Worm (Caenorhabditis elegans) whole organism, L1 larva: ENCODE measurements around the gene Y44A6D.3.

Experiments used
- C04F5.9 ChIP-seq: sonication (generic microtip); optimal IDR thresholded peaks from 2 replicates; lab custom pipeline; 2016; ENCODE audit warnings: missing genetic modification characterization, missing compliant biosample characterization
- C16A3.4 ChIP-seq: fragments of 150-350 bp; optimal IDR thresholded peaks from 2 replicates; lab custom pipeline; 2014; ENCODE audit warnings: missing biosample characterization, missing genetic modification characterization
- C34B4.2 ChIP-seq: sonication (generic microtip); optimal IDR thresholded peaks from 2 replicates; lab custom pipeline; 2017; ENCODE audit warnings: mild to moderate bottlenecking, missing genetic modification characterization, missing compliant biosample characterization
- F16B12.6 ChIP-seq: fragments of 150-350 bp; optimal IDR thresholded peaks from 2 replicates; lab custom pipeline; 2014; ENCODE audit warnings: missing biosample characterization, missing genetic modification characterization
- Y116A8C.19 ChIP-seq: sonication (generic microtip); optimal IDR thresholded peaks from 2 replicates; lab custom pipeline; 2016; ENCODE audit warnings: missing compliant biosample characterization, missing genetic modification characterization, borderline replicate concordance
- aha-1 ChIP-seq: fragments of 150-350 bp; optimal IDR thresholded peaks from 2 replicates; lab custom pipeline; 2014; ENCODE audit warnings: missing biosample characterization, missing genetic modification characterization
- alr-1 ChIP-seq: fragments of 200-800 bp; sonication (Bioruptor generic); optimal IDR thresholded peaks from 2 replicates; lab custom pipeline; 2018; ENCODE audit warnings: borderline replicate concordance, mild to moderate bottlenecking, missing genetic modification characterization, missing compliant biosample characterization
- aly-2 ChIP-seq: fragments of 150-350 bp; optimal IDR thresholded peaks from 2 replicates; lab custom pipeline; 2014; ENCODE audit warnings: missing biosample characterization, missing genetic modification characterization
- ama-1 ChIP-seq: fragments of 150-350 bp; optimal IDR thresholded peaks from 2 replicates; lab custom pipeline; 2014
- blmp-1 ChIP-seq: fragments of 150-350 bp; optimal IDR thresholded peaks from 2 replicates; lab custom pipeline; 2014; ENCODE audit warnings: missing biosample characterization, missing genetic modification characterization
- ceh-63 ChIP-seq: fragments of 200-800 bp; sonication (Bioruptor generic); optimal IDR thresholded peaks from 2 replicates; lab custom pipeline; 2018; ENCODE audit warnings: mild to moderate bottlenecking, missing genetic modification characterization, missing compliant biosample characterization
- ces-1 ChIP-seq: fragments of 150-350 bp; optimal IDR thresholded peaks from 2 replicates; lab custom pipeline; 2014; ENCODE audit warnings: missing biosample characterization, missing genetic modification reagents, missing genetic modification characterization
- dsc-1 ChIP-seq: sonication (generic microtip); optimal IDR thresholded peaks from 2 replicates; lab custom pipeline; 2016; ENCODE audit warnings: mild to moderate bottlenecking, missing genetic modification characterization, missing compliant biosample characterization
- efl-1 ChIP-seq, 4 experiments: fragments of 150-350 bp; optimal IDR thresholded peaks in 3 of 4; peaks in 1 of 4; 1 replicate in 1 of 4; 2 replicates in 3 of 4; lab custom pipeline; 2014; ENCODE audit warnings: missing biosample characterization in 2 of 4, missing genetic modification characterization in 2 of 4, missing genetic modification reagents in 2 of 4
- efl-3 ChIP-seq: fragments of 200-800 bp; sonication (Bioruptor generic); optimal IDR thresholded peaks from 2 replicates; lab custom pipeline; 2018; ENCODE audit warnings: mild to moderate bottlenecking, missing genetic modification characterization, missing compliant biosample characterization
- egl-13 ChIP-seq: sonication (generic microtip); optimal IDR thresholded peaks from 2 replicates; lab custom pipeline; 2016; ENCODE audit warnings: missing genotype, missing genetic modification reagents, missing genetic modification characterization, missing compliant biosample characterization
- egl-27 ChIP-seq, 2 experiments: fragments of 150-350 bp in 1 of 2; sonication (generic microtip); optimal IDR thresholded peaks; 3 replicates each; lab custom pipeline; 2017 to 2018; ENCODE audit warnings: missing biosample characterization in 2 of 2, missing genetic modification characterization in 2 of 2, missing genetic modification reagents in 2 of 2
- elt-3 ChIP-seq, 6 experiments: fragments of 150-350 bp in 1 of 6; sonication (generic microtip); optimal IDR thresholded peaks; 2 replicates each; lab custom pipeline; 2017 to 2018; ENCODE audit warnings: missing biosample characterization in 6 of 6, missing genetic modification characterization in 6 of 6, inconsistent platforms in 1 of 6
- ets-5 ChIP-seq: fragments of 200-800 bp; sonication (Bioruptor generic); IDR thresholded peaks from 2 replicates; pipeline ENCODE4 v1.3.6; 2022; ENCODE audit warnings: missing genetic modification characterization, missing compliant biosample characterization
- fkh-10 ChIP-seq: sonication (generic microtip); optimal IDR thresholded peaks from 2 replicates; lab custom pipeline; 2017; ENCODE audit warnings: missing biosample characterization, missing genetic modification reagents, missing genetic modification characterization
- fkh-4 ChIP-seq: sonication (generic microtip); optimal IDR thresholded peaks from 2 replicates; lab custom pipeline; 2016; ENCODE audit warnings: missing compliant biosample characterization, missing genetic modification characterization, borderline replicate concordance
- fos-1 ChIP-seq: fragments of 150-350 bp; optimal IDR thresholded peaks from 2 replicates; lab custom pipeline; 2014; ENCODE audit warnings: missing biosample characterization, missing genetic modification characterization
- hlh-17 ChIP-seq: fragments of 200-800 bp; sonication (Bioruptor generic); optimal IDR thresholded peaks from 2 replicates; lab custom pipeline; 2018; ENCODE audit warnings: missing genetic modification characterization, mild to moderate bottlenecking, missing compliant biosample characterization, moderate library complexity, borderline replicate concordance
- hlh-4 ChIP-seq: sonication (generic microtip); optimal IDR thresholded peaks from 2 replicates; lab custom pipeline; 2016; ENCODE audit warnings: mild to moderate bottlenecking, missing genetic modification characterization, missing compliant biosample characterization
- hpl-2 ChIP-seq: fragments of 150-350 bp; optimal IDR thresholded peaks from 2 replicates; lab custom pipeline; 2014; ENCODE audit warnings: missing biosample characterization, missing genetic modification reagents, missing genetic modification characterization
- lin-13 ChIP-seq: fragments of 150-350 bp; optimal IDR thresholded peaks from 2 replicates; lab custom pipeline; 2014; ENCODE audit warnings: missing biosample characterization, missing genetic modification reagents, missing genetic modification characterization
- lin-14 ChIP-seq: fragments of 200-800 bp; sonication (Bioruptor generic); optimal IDR thresholded peaks from 2 replicates; lab custom pipeline; 2018; ENCODE audit warnings: mild to moderate bottlenecking, missing genetic modification characterization, moderate library complexity, missing compliant biosample characterization
- lin-15B ChIP-seq: fragments of 150-350 bp; sonication (generic microtip); optimal IDR thresholded peaks from 3 replicates; lab custom pipeline; 2014; ENCODE audit warnings: missing biosample characterization, missing genetic modification characterization
- lir-3 ChIP-seq: sonication (generic microtip); optimal IDR thresholded peaks from 2 replicates; lab custom pipeline; 2016; ENCODE audit warnings: mild to moderate bottlenecking, missing genetic modification characterization, moderate library complexity, missing compliant biosample characterization; ENCODE audit not compliant: poor library complexity
- mab-9 ChIP-seq: fragments of 200-800 bp; sonication (Bioruptor generic); IDR thresholded peaks from 2 replicates; pipeline ENCODE4 v1.3.6; 2022; ENCODE audit warnings: missing genetic modification reagents, missing genetic modification characterization, missing compliant biosample characterization
- mef-2 ChIP-seq: fragments of 150-350 bp; optimal IDR thresholded peaks from 2 replicates; lab custom pipeline; 2014; ENCODE audit warnings: missing biosample characterization, missing genetic modification characterization
- mep-1 ChIP-seq: fragments of 150-350 bp; optimal IDR thresholded peaks from 2 replicates; lab custom pipeline; 2014; ENCODE audit warnings: missing biosample characterization, missing genetic modification characterization
- nhr-11 ChIP-seq: fragments of 150-350 bp; optimal IDR thresholded peaks from 2 replicates; lab custom pipeline; 2014; ENCODE audit warnings: missing biosample characterization, missing genetic modification characterization
- nhr-12 ChIP-seq: sonication (generic microtip); optimal IDR thresholded peaks from 2 replicates; lab custom pipeline; 2017; ENCODE audit warnings: missing biosample characterization, missing genetic modification characterization
- nhr-19 ChIP-seq: fragments of 200-800 bp; sonication (Bioruptor generic); conservative IDR thresholded peaks from 2 replicates; pipeline ENCODE4 v1.3.6; 2022; ENCODE audit warnings: missing genetic modification characterization, missing compliant biosample characterization
- nhr-20 ChIP-seq: sonication (generic microtip); optimal IDR thresholded peaks from 2 replicates; lab custom pipeline; 2016; ENCODE audit warnings: mild to moderate bottlenecking, missing genetic modification characterization, missing compliant biosample characterization
- nhr-28 ChIP-seq: fragments of 150-350 bp; optimal IDR thresholded peaks from 2 replicates; lab custom pipeline; 2014; ENCODE audit warnings: missing biosample characterization, missing genetic modification characterization
- nhr-47 ChIP-seq: sonication (generic microtip); optimal IDR thresholded peaks from 2 replicates; lab custom pipeline; 2016; ENCODE audit warnings: mild to moderate bottlenecking, missing genetic modification characterization, moderate library complexity, missing compliant biosample characterization
- nhr-71 ChIP-seq: sonication (generic microtip); optimal IDR thresholded peaks from 2 replicates; lab custom pipeline; 2016; ENCODE audit warnings: mild to moderate bottlenecking, missing genetic modification characterization, moderate library complexity, missing compliant biosample characterization
- nhr-76 ChIP-seq: sonication (generic microtip); optimal IDR thresholded peaks from 2 replicates; lab custom pipeline; 2017; ENCODE audit warnings: missing biosample characterization, missing genetic modification characterization
- nhr-84 ChIP-seq: sonication (generic microtip); optimal IDR thresholded peaks from 2 replicates; lab custom pipeline; 2017; ENCODE audit warnings: missing biosample characterization, missing genetic modification characterization
- pax-3 ChIP-seq: fragments of 200-800 bp; sonication (Bioruptor generic); optimal IDR thresholded peaks from 2 replicates; lab custom pipeline; 2018; ENCODE audit warnings: mild to moderate bottlenecking, missing genetic modification characterization, moderate library complexity, missing compliant biosample characterization
- pqm-1 ChIP-seq: sonication (generic microtip); optimal IDR thresholded peaks from 3 replicates; lab custom pipeline; 2017; ENCODE audit warnings: missing biosample characterization, missing genetic modification characterization
- snpc-4 ChIP-seq: fragments of 150-350 bp; optimal IDR thresholded peaks from 2 replicates; lab custom pipeline; 2014; ENCODE audit warnings: missing biosample characterization, missing genetic modification characterization
- sox-4 ChIP-seq: sonication (generic microtip); optimal IDR thresholded peaks from 2 replicates; lab custom pipeline; 2016; ENCODE audit warnings: missing genetic modification characterization, missing compliant biosample characterization
- tbx-2 ChIP-seq: sonication (generic microtip); optimal IDR thresholded peaks from 2 replicates; lab custom pipeline; 2016; ENCODE audit warnings: missing genetic modification characterization, missing compliant biosample characterization
- unc-130 ChIP-seq: fragments of 150-350 bp; optimal IDR thresholded peaks from 2 replicates; lab custom pipeline; 2017; ENCODE audit warnings: missing biosample characterization, missing genetic modification characterization, inconsistent platforms
- unc-30 ChIP-seq: sonication (generic microtip); optimal IDR thresholded peaks from 2 replicates; lab custom pipeline; 2017; ENCODE audit warnings: missing biosample characterization, missing genetic modification characterization
- unc-62 ChIP-seq: fragments of 150-350 bp; optimal IDR thresholded peaks from 2 replicates; lab custom pipeline; 2014; ENCODE audit warnings: missing biosample characterization, missing genetic modification reagents, missing genetic modification characterization
- vab-15 ChIP-seq: sonication (generic microtip); optimal IDR thresholded peaks from 2 replicates; lab custom pipeline; 2017; ENCODE audit warnings: missing genotype, mild to moderate bottlenecking, missing genetic modification characterization, missing compliant biosample characterization
- zag-1 ChIP-seq: fragments of 150-350 bp; optimal IDR thresholded peaks from 2 replicates; lab custom pipeline; 2014; ENCODE audit warnings: missing biosample characterization, missing genetic modification characterization
- zip-4 ChIP-seq: fragments of 200-800 bp; sonication (Bioruptor generic); optimal IDR thresholded peaks from 2 replicates; lab custom pipeline; 2018; ENCODE audit warnings: mild to moderate bottlenecking, missing genetic modification characterization, moderate library complexity, missing compliant biosample characterization
- ztf-11 ChIP-seq, 2 experiments: sonication (generic microtip); optimal IDR thresholded peaks; 2 replicates each; lab custom pipeline; 2016 to 2017; ENCODE audit warnings: missing genetic modification characterization in 2 of 2, missing biosample characterization in 1 of 2, missing compliant biosample characterization in 1 of 2
- ztf-4 ChIP-seq: fragments of 150-350 bp; optimal IDR thresholded peaks from 2 replicates; lab custom pipeline; 2014; ENCODE audit warnings: missing biosample characterization, missing genetic modification characterization

Y44A6D.3 gene

ce11 chrV:20776761-20777160 is 15.5 kb downstream of the Y44A6D.3 start (continued):
- TF ChIP-seq nhr-71 (tag; lab: Kevin White, UChicago) (peak; percentile 89), nhr-11 (no peak), lin-15B (no peak), Y116A8C.19 (tag; lab: Kevin White, UChicago) (no peak), vab-15 (tag; lab: Kevin White, UChicago) (no peak), fkh-10 (GFP tag; lab: Kevin White, UChicago) (peak; percentile 52), nhr-19 (GFP tag; lab: Robert Waterston, UW) (peak; percentile 97), ets-5 (no peak), nhr-28 (tag; lab: Kevin White, UChicago) (no peak), mep-1 (peak; percentile 67), hlh-4 (tag; lab: Kevin White, UChicago) (no peak), tbx-2 (tag; lab: Kevin White, UChicago) (peak; percentile 69), fkh-4 (tag; lab: Kevin White, UChicago) (no peak), F16B12.6 (tag; lab: Kevin White, UChicago) (no peak), mef-2 (tag; lab: Kevin White, UChicago) (peak; percentile 32), unc-30 (tag; lab: Kevin White, UChicago) (no peak), sox-4 (tag; lab: Kevin White, UChicago) (no peak), zag-1 (tag; lab: Kevin White, UChicago) (no peak), nhr-12 (tag; lab: Kevin White, UChicago) (no peak), ztf-11 (tag; optimal IDR thresholded peaks at IDR 0.05; lab: Kevin White, UChicago) (no peak), aha-1 (tag; lab: Kevin White, UChicago) (no peak), C16A3.4 (tag; lab: Kevin White, UChicago) (peak; percentile 21), nhr-76 (no peak), ceh-63 (no peak), dsc-1 (tag; lab: Kevin White, UChicago) (peak; percentile 26), aly-2 (no peak), hlh-17 (no peak), nhr-47 (peak; percentile 70), blmp-1 (tag; lab: Kevin White, UChicago) (no peak), elt-3 (tag; optimal IDR thresholded peaks at IDR 0.05; lab: Kevin White, UChicago) (no peak), hpl-2 (GFP tag; lab: Kevin White, UChicago) (no peak), efl-3 (GFP tag; lab: Kevin White, UChicago) (no peak), egl-27 (tag; optimal IDR thresholded peaks at IDR 0.05; lab: Kevin White, UChicago) (no peak), lin-14 (GFP tag; lab: Kevin White, UChicago) (peak; percentile 92), fos-1 (tag; lab: Kevin White, UChicago) (no peak), lin-13 (GFP tag; lab: Kevin White, UChicago) (peak; percentile 70), alr-1 (tag; lab: Kevin White, UChicago) (no peak), ama-1 (peak; percentile 46), unc-130 (tag; lab: Kevin White, UChicago) (peak; percentile 19), efl-1 (optimal IDR thresholded peaks at IDR 0.05; lab: Kevin White, UChicago) (peak; percentile 37), efl-1 (GFP tag; optimal IDR thresholded peaks at IDR 0.05 in 1 of 2; lab: Kevin White, UChicago) (peak in 1 of 2 experiments; percentile 72), lir-3 (tag; lab: Kevin White, UChicago) (peak; percentile 8), nhr-84 (tag; lab: Kevin White, UChicago) (no peak), unc-62 (GFP tag; lab: Kevin White, UChicago) (no peak), egl-13 (tag; lab: Kevin White, UChicago) (peak; percentile 37), zip-4 (GFP tag; lab: Kevin White, UChicago) (no peak), C04F5.9 (tag; lab: Kevin White, UChicago) (no peak), snpc-4 (tag; lab: Kevin White, UChicago) (no peak), ces-1 (no peak), C34B4.2 (tag; lab: Kevin White, UChicago) (no peak), pqm-1 (no peak), mab-9 (GFP tag; lab: Robert Waterston, UW) (no peak), nhr-20 (peak; percentile 88), ztf-4 (tag; lab: Kevin White, UChicago) (peak; percentile 30), pax-3 (tag; lab: Kevin White, UChicago) (peak; percentile 29)
